Fruit fly (Drosophila melanogaster): ENCODE results near the gene CG10096.

The CG10096 gene

dm6 chr3R:12401672-12402296 is 6.0 kb upstream of the CG10096 start, which contains the start of gene DNAlig3 (continued):
- TF ChIP-seq tll (GFP tag; optimal IDR thresholded peaks at IDR 0.05) (peak in 1 of 2 experiments; percentile 62), al (GFP tag; IDR thresholded peaks at IDR 0.05) (no peak), ase (GFP tag; IDR thresholded peaks at IDR 0.05) (no peak), lola (GFP tag; optimal IDR thresholded peaks at IDR 0.05) (no peak), CG4820 (GFP tag; optimal IDR thresholded peaks at IDR 0.05) (no peak), stwl (tag; optimal IDR thresholded peaks at IDR 0.05) (peak; percentile 64), pzg (GFP tag; optimal IDR thresholded peaks at IDR 0.05) (peak; percentile 68), Bdp1 (GFP tag; optimal IDR thresholded peaks at IDR 0.05) (no peak), Dek (tag; optimal IDR thresholded peaks at IDR 0.05) (no peak), caup (GFP tag; optimal IDR thresholded peaks at IDR 0.05; ENCODE audit: severe bottlenecking) (no peak), Lim3 (GFP tag; IDR thresholded peaks at IDR 0.05) (no peak), dm (GFP tag; optimal IDR thresholded peaks at IDR 0.05) (peak; percentile 37), emc (GFP tag; optimal IDR thresholded peaks at IDR 0.05) (no peak), Fer2 (tag; optimal IDR thresholded peaks at IDR 0.05) (no peak), ttk (GFP tag; IDR thresholded peaks at IDR 0.05) (no peak), Myb (GFP tag; optimal IDR thresholded peaks at IDR 0.05) (peak; percentile 95), CG2120 (GFP tag; optimal IDR thresholded peaks at IDR 0.05) (no peak), CG6654 (GFP tag; optimal IDR thresholded peaks at IDR 0.05) (no peak), D19A (tag; optimal IDR thresholded peaks at IDR 0.05) (no peak), gem (tag; optimal IDR thresholded peaks at IDR 0.05) (no peak), rib (GFP tag; IDR thresholded peaks at IDR 0.05) (no peak), unpg (GFP tag; optimal IDR thresholded peaks at IDR 0.05) (no peak), Poxn (GFP tag; IDR thresholded peaks at IDR 0.05) (no peak), Med (GFP tag) (peak; percentile 42), mirr (GFP tag; optimal IDR thresholded peaks at IDR 0.05) (no peak), kni (GFP tag; optimal IDR thresholded peaks at IDR 0.05) (peak; percentile 44), crc (GFP tag; optimal IDR thresholded peaks at IDR 0.05) (no peak), CG13296 (GFP tag; optimal IDR thresholded peaks at IDR 0.05) (no peak), CG13424 (tag; optimal IDR thresholded peaks at IDR 0.05) (no peak), Adf1 (GFP tag; IDR thresholded peaks at IDR 0.05) (no peak), CG7963 (GFP tag; IDR thresholded peaks at IDR 0.05; ENCODE audit: partially characterized antibody) (no peak), nom (GFP tag; optimal IDR thresholded peaks at IDR 0.05) (no peak), CG13287 (GFP tag; IDR thresholded peaks at IDR 0.05; ENCODE audit: partially characterized antibody) (peak; percentile 73), sqz (GFP tag; optimal IDR thresholded peaks at IDR 0.05) (no peak), sim (GFP tag; IDR thresholded peaks at IDR 0.05) (no peak), dati (GFP tag; IDR thresholded peaks at IDR 0.05) (no peak), CG34224 (GFP tag; IDR thresholded peaks at IDR 0.05; ENCODE audit: partially characterized antibody) (peak; percentile 57), CG16815 (GFP tag; optimal IDR thresholded peaks at IDR 0.05) (no peak), CG7372 (GFP tag; IDR thresholded peaks at IDR 0.05) (no peak), shn (GFP tag; optimal IDR thresholded peaks at IDR 0.05) (no peak), gt (GFP tag; IDR thresholded peaks at IDR 0.05) (no peak), Tbp (GFP tag; optimal IDR thresholded peaks at IDR 0.05) (no peak), CG18262 (tag; optimal IDR thresholded peaks at IDR 0.05) (no peak), bsh (GFP tag; optimal IDR thresholded peaks at IDR 0.05) (no peak), CG2129 (GFP tag; IDR thresholded peaks at IDR 0.05; ENCODE audit: partially characterized antibody) (no peak), YL-1 (GFP tag; optimal IDR thresholded peaks at IDR 0.05) (no peak), gsb-n (tag; optimal IDR thresholded peaks at IDR 0.05) (no peak), tap (tag; optimal IDR thresholded peaks at IDR 0.05) (no peak), ftz-f1 (GFP tag; optimal IDR thresholded peaks at IDR 0.05) (no peak), CG6272 (GFP tag; IDR thresholded peaks at IDR 0.05) (no peak)
